Worm (Caenorhabditis elegans): ENCODE measurements around the gene srd-33.

- TF ChIP-seq fos-1 (tag; optimal IDR thresholded peaks at IDR 0.05) = no peak
- no peak for TF ChIP-seq egl-27 (tag; optimal IDR thresholded peaks at IDR 0.05)
- TF ChIP-seq irx-1 (tag; optimal IDR thresholded peaks at IDR 0.05) = no peak
- TF ChIP-seq unc-86 (tag; optimal IDR thresholded peaks at IDR 0.05) = no peak
- TF ChIP-seq lin-39 (tag; optimal IDR thresholded peaks at IDR 0.05) = no peak
- no peak for TF ChIP-seq pag-3 (tag; optimal IDR thresholded peaks at IDR 0.05; ENCODE audit: borderline replicate concordance, insufficient read depth)
- no peak for TF ChIP-seq blmp-1 (tag; optimal IDR thresholded peaks at IDR 0.05)
- no peak for TF ChIP-seq sup-37 (GFP tag; optimal IDR thresholded peaks at IDR 0.05)
- TF ChIP-seq sptf-1 (tag; optimal IDR thresholded peaks at IDR 0.05) = no peak
Observed at ce11 chrV:4841179-4841578, 30.9 kb upstream of the srd-33 start, which contains the start of gene cwp-1.

Data from whole organism, L1 larva.